Fruit fly (Drosophila melanogaster) whole organism, embryonic: ENCODE measurements around the gene aop.

Source experiments
- Atf-2 ChIP-seq: fragments of 200-800 bp; sonication (Bioruptor generic); optimal IDR thresholded peaks from 2 replicates; lab custom pipeline; 2016; ENCODE audit warnings: missing biosample characterization, missing genetic modification characterization
- Atf6 ChIP-seq: fragments of 200-800 bp; sonication (Bioruptor generic); IDR thresholded peaks from 2 replicates; pipeline ENCODE4 v1.3.6; 2022; ENCODE audit warnings: missing biosample characterization, missing genetic modification characterization
- BEAF-32 ChIP-seq: fragments of 200-800 bp; sonication (Bioruptor generic); optimal IDR thresholded peaks from 3 replicates; lab custom pipeline; 2017; ENCODE audit warnings: missing biosample characterization, missing genetic modification characterization, mild to moderate bottlenecking, moderate library complexity, missing genetic modification reagents
- Blimp-1 ChIP-seq: fragments of 200-800 bp; sonication (Bioruptor generic); optimal IDR thresholded peaks from 3 replicates; lab custom pipeline; 2018; ENCODE audit warnings: missing biosample characterization, missing genetic modification characterization, mild to moderate bottlenecking, moderate library complexity, missing genetic modification reagents
- CG10654 ChIP-seq: fragments of 200-800 bp; sonication (Bioruptor generic); optimal IDR thresholded peaks from 2 replicates; lab custom pipeline; 2016; ENCODE audit warnings: missing biosample characterization, missing genetic modification characterization
- CG10979 ChIP-seq: fragments of 200-800 bp; sonication (Bioruptor generic); optimal IDR thresholded peaks from 2 replicates; lab custom pipeline; 2018; ENCODE audit warnings: missing biosample characterization, mild to moderate bottlenecking, missing genetic modification characterization, moderate library complexity
- CG12299 ChIP-seq: fragments of 200-800 bp; sonication (Bioruptor generic); optimal IDR thresholded peaks from 2 replicates; lab custom pipeline; 2018; ENCODE audit warnings: missing biosample characterization, mild to moderate bottlenecking, missing genetic modification characterization
- CG12391 ChIP-seq: fragments of 200-800 bp; sonication (Bioruptor generic); optimal IDR thresholded peaks from 3 replicates; lab custom pipeline; 2018; ENCODE audit warnings: missing biosample characterization, mild to moderate bottlenecking, missing genetic modification characterization, moderate library complexity
- CG13775 ChIP-seq: fragments of 200-800 bp; sonication (Bioruptor generic); optimal IDR thresholded peaks from 3 replicates; lab custom pipeline; 2017; ENCODE audit warnings: missing biosample characterization, mild to moderate bottlenecking, missing genetic modification characterization
- CG14050 ChIP-seq: fragments of 200-800 bp; sonication (Bioruptor generic); IDR thresholded peaks from 3 replicates; pipeline ENCODE4 v1.3.6; 2022; ENCODE audit warnings: missing biosample characterization, missing genetic modification characterization
- CG18011 ChIP-seq: fragments of 200-800 bp; sonication (Bioruptor generic); optimal IDR thresholded peaks from 2 replicates; lab custom pipeline; 2017; ENCODE audit warnings: missing biosample characterization, missing genetic modification characterization, mild to moderate bottlenecking, moderate library complexity, missing genotype
- CG2199 ChIP-seq: fragments of 200-800 bp; sonication (Bioruptor generic); IDR thresholded peaks from 3 replicates; pipeline ENCODE4 v1.3.6; 2022; ENCODE audit warnings: missing biosample characterization, missing genetic modification characterization
- CG2875 ChIP-seq: fragments of 200-800 bp; sonication (Bioruptor generic); optimal IDR thresholded peaks from 2 replicates; lab custom pipeline; 2017; ENCODE audit warnings: missing biosample characterization, mild to moderate bottlenecking, missing genetic modification characterization, missing genetic modification reagents
- CG31388 ChIP-seq: fragments of 200-800 bp; sonication (Bioruptor generic); optimal IDR thresholded peaks from 2 replicates; lab custom pipeline; 2016; ENCODE audit warnings: missing biosample characterization, missing genetic modification characterization
- CG3163 ChIP-seq: fragments of 200-800 bp; sonication (Bioruptor generic); optimal IDR thresholded peaks from 3 replicates; lab custom pipeline; 2016; ENCODE audit warnings: missing biosample characterization, missing genetic modification characterization
- CG32767 ChIP-seq: fragments of 200-800 bp; sonication (Bioruptor generic); IDR thresholded peaks from 2 replicates; pipeline ENCODE4 v1.3.6; 2022; ENCODE audit warnings: missing biosample characterization, missing genetic modification characterization
- CG4424 ChIP-seq: fragments of 200-800 bp; sonication (Bioruptor generic); optimal IDR thresholded peaks from 3 replicates; lab custom pipeline; 2016; ENCODE audit warnings: missing biosample characterization, missing genetic modification characterization
- CG5953 ChIP-seq: fragments of 200-800 bp; sonication (Bioruptor generic); IDR thresholded peaks from 2 replicates; pipeline ENCODE4 v1.3.6; 2022; ENCODE audit warnings: missing biosample characterization, missing genetic modification characterization
- CG6791 ChIP-seq: fragments of 200-800 bp; sonication (Bioruptor generic); IDR thresholded peaks from 3 replicates; pipeline ENCODE4 v1.3.6; 2022; ENCODE audit warnings: missing biosample characterization, missing genetic modification characterization; ENCODE audit not compliant: partially characterized antibody
- CG7271 ChIP-seq: fragments of 200-800 bp; sonication (Bioruptor generic); optimal IDR thresholded peaks from 2 replicates; lab custom pipeline; 2018; ENCODE audit warnings: missing biosample characterization, mild to moderate bottlenecking, missing genetic modification characterization, moderate library complexity
- CG8290 ChIP-seq, 3 experiments: fragments of 200-800 bp; sonication (Bioruptor generic); optimal IDR thresholded peaks; 2 replicates each; lab custom pipeline; 2016 to 2019; ENCODE audit warnings: missing biosample characterization in 3 of 3, missing genetic modification characterization in 3 of 3, mild to moderate bottlenecking in 2 of 3, moderate library complexity in 1 of 3
- CG8944 ChIP-seq: fragments of 200-800 bp; sonication (Bioruptor generic); optimal IDR thresholded peaks from 3 replicates; lab custom pipeline; 2016; ENCODE audit warnings: missing biosample characterization, missing genetic modification characterization
- Dek ChIP-seq: fragments of 200-800 bp; sonication (Bioruptor generic); optimal IDR thresholded peaks from 3 replicates; lab custom pipeline; 2019; ENCODE audit warnings: missing biosample characterization, mild to moderate bottlenecking, missing genetic modification characterization, moderate library complexity
- Dref ChIP-seq: fragments of 200-800 bp; sonication (Bioruptor generic); IDR thresholded peaks from 2 replicates; pipeline ENCODE4 v1.3.6; 2022; ENCODE audit warnings: missing biosample characterization, missing genetic modification characterization
- Fer2 ChIP-seq: fragments of 200-800 bp; sonication (Bioruptor generic); optimal IDR thresholded peaks from 2 replicates; lab custom pipeline; 2018; ENCODE audit warnings: missing biosample characterization, mild to moderate bottlenecking, missing genetic modification characterization, moderate library complexity
- GATAe ChIP-seq: fragments of 200-800 bp; sonication (Bioruptor generic); conservative IDR thresholded peaks from 2 replicates; pipeline ENCODE4 v1.3.6; 2022; ENCODE audit warnings: missing biosample characterization, missing genetic modification characterization
- HLH54F ChIP-seq: fragments of 200-800 bp; sonication (Bioruptor generic); optimal IDR thresholded peaks from 3 replicates; lab custom pipeline; 2016; ENCODE audit warnings: missing biosample characterization, missing genetic modification characterization
- Max ChIP-seq: fragments of 200-800 bp; sonication (Bioruptor generic); optimal IDR thresholded peaks from 2 replicates; lab custom pipeline; 2016; ENCODE audit warnings: missing biosample characterization, mild to moderate bottlenecking, missing genetic modification characterization
- Myb ChIP-seq: fragments of 200-800 bp; sonication (Bioruptor generic); optimal IDR thresholded peaks from 2 replicates; lab custom pipeline; 2016; ENCODE audit warnings: missing biosample characterization, missing genetic modification characterization
- Neu2 ChIP-seq: fragments of 200-800 bp; sonication (Bioruptor generic); optimal IDR thresholded peaks from 3 replicates; lab custom pipeline; 2016; ENCODE audit warnings: missing biosample characterization, missing genetic modification characterization, borderline replicate concordance
- Six4 ChIP-seq: fragments of 200-800 bp; sonication (Bioruptor generic); optimal IDR thresholded peaks from 2 replicates; lab custom pipeline; 2016; ENCODE audit warnings: missing biosample characterization, missing genetic modification characterization
- Xrp1 ChIP-seq: fragments of 200-800 bp; sonication (Bioruptor generic); IDR thresholded peaks from 2 replicates; pipeline ENCODE4 v1.3.6; 2022; ENCODE audit warnings: missing biosample characterization, missing genetic modification characterization
- al ChIP-seq: fragments of 200-800 bp; sonication (Bioruptor generic); IDR thresholded peaks from 2 replicates; pipeline ENCODE4 v1.3.6; 2022; ENCODE audit warnings: missing biosample characterization, missing genetic modification characterization
- ase ChIP-seq: fragments of 200-800 bp; sonication (Bioruptor generic); IDR thresholded peaks from 3 replicates; pipeline ENCODE4 v1.3.6; 2022; ENCODE audit warnings: missing biosample characterization, missing genetic modification characterization
- chm ChIP-seq: fragments of 200-800 bp; sonication (Bioruptor generic); IDR thresholded peaks from 2 replicates; pipeline ENCODE4 v1.3.6; 2022; ENCODE audit warnings: missing biosample characterization, missing genetic modification characterization
- ftz-f1 ChIP-seq: fragments of 200-800 bp; sonication (Bioruptor generic); optimal IDR thresholded peaks from 2 replicates; lab custom pipeline; 2016; ENCODE audit warnings: missing biosample characterization, missing genetic modification characterization
- hth ChIP-seq: fragments of >200 bp; optimal IDR thresholded peaks from 2 replicates; lab custom pipeline; 2017; ENCODE audit warnings: inconsistent platforms
- maf-S ChIP-seq: fragments of 200-800 bp; sonication (Bioruptor generic); optimal IDR thresholded peaks from 2 replicates; lab custom pipeline; 2016; ENCODE audit warnings: missing biosample characterization, missing genetic modification characterization
- nerfin-2 ChIP-seq: fragments of 200-800 bp; sonication (Bioruptor generic); IDR thresholded peaks from 2 replicates; pipeline ENCODE4 v1.3.6; 2022; ENCODE audit warnings: missing biosample characterization, missing genetic modification characterization; ENCODE audit not compliant: partially characterized antibody
- sc ChIP-seq, 3 experiments: fragments of >200 bp in 2 of 3; fragments of 200-800 bp in 1 of 3; sonication (Bioruptor generic) in 1 of 3; optimal IDR thresholded peaks; 2 replicates in 2 of 3; 3 replicates in 1 of 3; lab custom pipeline; 2017; ENCODE audit warnings: mild to moderate bottlenecking in 1 of 3, missing biosample characterization in 1 of 3, missing genetic modification characterization in 1 of 3, missing genetic modification reagents in 1 of 3
- sisA ChIP-seq: fragments of 200-800 bp; sonication (Bioruptor generic); IDR thresholded peaks from 2 replicates; pipeline ENCODE4 v1.3.6; 2022; ENCODE audit warnings: missing biosample characterization, missing genetic modification characterization
- sqz ChIP-seq: fragments of 200-800 bp; sonication (Bioruptor generic); optimal IDR thresholded peaks from 3 replicates; lab custom pipeline; 2018; ENCODE audit warnings: missing biosample characterization, mild to moderate bottlenecking, missing genetic modification characterization
- stwl ChIP-seq: fragments of 200-800 bp; sonication (Bioruptor generic); optimal IDR thresholded peaks from 3 replicates; lab custom pipeline; 2018; ENCODE audit warnings: missing biosample characterization, mild to moderate bottlenecking, missing genetic modification characterization, moderate library complexity
- sug ChIP-seq: fragments of 200-800 bp; optimal IDR thresholded peaks from 2 replicates; lab custom pipeline; 2019; ENCODE audit warnings: missing biosample characterization, mild to moderate bottlenecking, missing genetic modification characterization, moderate library complexity
- tap ChIP-seq: fragments of 200-800 bp; optimal IDR thresholded peaks from 3 replicates; lab custom pipeline; 2019; ENCODE audit warnings: missing biosample characterization, mild to moderate bottlenecking, missing genetic modification characterization, moderate library complexity
- trem ChIP-seq: fragments of 200-800 bp; optimal IDR thresholded peaks from 3 replicates; lab custom pipeline; 2019; ENCODE audit warnings: missing biosample characterization, mild to moderate bottlenecking, missing genetic modification characterization, moderate library complexity
- ttk ChIP-seq: fragments of 200-800 bp; sonication (Bioruptor generic); IDR thresholded peaks from 2 replicates; pipeline ENCODE4 v2.1.2; 2022; ENCODE audit warnings: missing biosample characterization, missing genetic modification characterization
- wek ChIP-seq: fragments of 200-800 bp; sonication (Bioruptor generic); optimal IDR thresholded peaks from 3 replicates; lab custom pipeline; 2018; ENCODE audit warnings: missing biosample characterization, mild to moderate bottlenecking, missing genetic modification characterization, moderate library complexity
- wor ChIP-seq: fragments of 200-800 bp; sonication (Bioruptor generic); IDR thresholded peaks from 2 replicates; pipeline ENCODE4 v1.3.6; 2022; ENCODE audit warnings: missing biosample characterization, missing genetic modification characterization
- zf30C ChIP-seq: fragments of 200-800 bp; sonication (Bioruptor generic); optimal IDR thresholded peaks from 3 replicates; lab custom pipeline; 2018; ENCODE audit warnings: missing biosample characterization, mild to moderate bottlenecking, missing genetic modification characterization

The aop gene

DNA sequence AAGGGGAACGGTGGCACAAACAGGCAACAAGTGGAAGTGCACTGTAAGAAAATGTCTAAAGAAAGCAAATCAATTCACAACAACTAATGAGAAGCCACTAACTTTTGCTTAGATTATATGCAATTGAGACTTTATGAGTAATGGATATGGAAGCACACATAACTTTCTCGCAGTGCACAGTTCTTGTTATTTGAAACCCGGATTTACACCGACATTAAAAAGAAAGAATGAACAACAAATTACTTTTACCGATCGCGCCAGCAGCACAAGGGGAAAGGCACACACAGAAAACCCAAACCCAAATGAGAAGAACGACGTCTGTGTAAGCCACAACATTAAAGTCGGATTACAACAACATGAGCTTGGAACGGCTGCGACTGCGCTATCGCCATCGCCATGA lies 10.5 kb upstream of the aop start (continued):
- TF ChIP-seq ftz-f1 (no peak), HLH54F (no peak), CG13775 (GFP tag; lab: Kevin White, UChicago) (peak; percentile 75), Dek (no peak), CG18011 (GFP tag; lab: Kevin White, UChicago) (no peak), CG3163 (peak; percentile 4), CG8944 (peak; percentile 77), sug (tag; lab: Kevin White, UChicago) (no peak), CG2199 (GFP tag; lab: Robert Waterston, UW) (no peak), sisA (peak; percentile 79), CG12391 (tag; lab: Kevin White, UChicago) (peak; percentile 77), zf30C (peak; percentile 82), wor (GFP tag; lab: Robert Waterston, UW) (no peak), CG14050 (GFP tag; lab: Robert Waterston, UW) (peak; percentile 21; the same call in 1 of the 3 replicates), Xrp1 (GFP tag; lab: Robert Waterston, UW) (peak; percentile 90), BEAF-32 (GFP tag; lab: Kevin White, UChicago) (no peak), Atf6 (GFP tag; lab: Robert Waterston, UW) (no peak), GATAe (no peak), CG5953 (no peak), CG31388 (GFP tag; lab: Kevin White, UChicago) (no peak), CG12299 (tag; lab: Kevin White, UChicago) (no peak), CG10654 (GFP tag; lab: Kevin White, UChicago) (peak; percentile 64), al (GFP tag; lab: Robert Waterston, UW) (no peak), nerfin-2 (no peak), CG4424 (GFP tag; lab: Kevin White, UChicago) (peak; percentile 79), stwl (tag; lab: Kevin White, UChicago) (peak; percentile 32), Max (GFP tag; lab: Kevin White, UChicago) (peak; percentile 35), hth (lab: Kevin White, UChicago) (no peak), Neu2 (GFP tag; lab: Kevin White, UChicago) (no peak), Myb (GFP tag; lab: Kevin White, UChicago) (no peak), sc (optimal IDR thresholded peaks at IDR 0.05; lab: Kevin White, UChicago) (no peak), sc (GFP tag; optimal IDR thresholded peaks at IDR 0.05; lab: Kevin White, UChicago) (peak; percentile 72), Blimp-1 (peak; percentile 87), CG10979 (tag; lab: Kevin White, UChicago) (peak; percentile 91), CG6791 (GFP tag; lab: Robert Waterston, UW) (no peak), CG32767 (GFP tag; lab: Robert Waterston, UW) (no peak), Atf-2 (GFP tag; lab: Kevin White, UChicago) (peak; percentile 70), Fer2 (tag; lab: Kevin White, UChicago) (no peak), Six4 (GFP tag; lab: Kevin White, UChicago) (peak; percentile 79), ttk (GFP tag; lab: Robert Waterston, UW) (no peak; the same call in 1 of the 2 replicates), chm (peak; percentile 83; the same call in 1 of the 2 replicates), wek (GFP tag; lab: Kevin White, UChicago) (no peak), trem (tag; lab: Kevin White, UChicago) (peak; percentile 75), maf-S (GFP tag; lab: Kevin White, UChicago) (no peak), tap (tag; lab: Kevin White, UChicago) (peak; percentile 4), CG2875 (GFP tag; lab: Kevin White, UChicago) (peak; percentile 64), Dref (GFP tag; lab: Robert Waterston, UW) (no peak), ase (0 out of 3 replicates have a peak, but pooled peaks have one; percentile 25), sqz (GFP tag; lab: Kevin White, UChicago) (peak; percentile 37), CG7271 (tag; lab: Kevin White, UChicago) (no peak), CG8290 (GFP tag; optimal IDR thresholded peaks at IDR 0.05; lab: Kevin White, UChicago) (peak; percentile 67), CG8290 (tag; optimal IDR thresholded peaks at IDR 0.05; lab: Kevin White, UChicago) (no peak)
